Worm (Caenorhabditis elegans): Measurements from ENCODE around the gene sul-1.

DNA sequence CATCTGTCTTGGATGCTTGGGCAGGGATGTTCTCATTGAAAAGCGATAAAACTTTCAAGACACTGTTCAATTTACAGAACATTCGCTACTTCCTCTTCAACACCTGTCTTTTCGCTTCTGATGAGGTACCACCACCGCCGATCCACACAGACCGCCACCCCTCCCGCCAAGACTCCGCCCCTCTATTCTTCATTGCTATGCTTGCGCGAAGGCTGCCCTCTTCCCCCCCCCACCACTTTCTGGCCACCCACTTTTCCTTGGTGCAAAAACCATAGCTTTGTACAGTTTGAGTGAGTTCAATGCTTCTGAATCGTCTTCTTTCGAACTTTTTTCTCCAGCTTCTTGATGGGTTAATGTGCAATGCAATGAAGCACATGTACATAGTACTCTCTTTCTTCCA lies 43.2 kb upstream of the sul-1 start:
- TF ChIP-seq ztf-11 (tag; optimal IDR thresholded peaks at IDR 0.05) (no peak), lin-13 (GFP tag; optimal IDR thresholded peaks at IDR 0.05) (no peak), unc-55 (GFP tag; optimal IDR thresholded peaks at IDR 0.05) (no peak), nhr-10 (tag; optimal IDR thresholded peaks at IDR 0.05) (no peak), blmp-1 (tag; optimal IDR thresholded peaks at IDR 0.05; ENCODE audit: insufficient read depth) (no peak), unc-62 (GFP tag; optimal IDR thresholded peaks at IDR 0.05) (no peak), mdl-1 (tag; optimal IDR thresholded peaks at IDR 0.05) (no peak), nhr-11 (tag; optimal IDR thresholded peaks at IDR 0.05) (no peak), egl-27 (tag; optimal IDR thresholded peaks at IDR 0.05) (no peak), nhr-237 (tag; optimal IDR thresholded peaks at IDR 0.05) (no peak), snpc-4 (tag; optimal IDR thresholded peaks at IDR 0.05) (no peak), nhr-23 (tag; optimal IDR thresholded peaks at IDR 0.05) (no peak), C34F6.9 (tag; optimal IDR thresholded peaks at IDR 0.05) (no peak), lsy-2 (tag; optimal IDR thresholded peaks at IDR 0.05) (no peak)
